Worm (Caenorhabditis elegans) whole organism, L4/young adult: ENCODE data around the gene ctsa-1.2.

ENCODE experiments used
- dao-5 ChIP-seq: sonication (generic microtip); optimal IDR thresholded peaks from 2 replicates; lab custom pipeline; 2016; ENCODE audit warnings: missing genotype, missing genetic modification characterization, moderate library complexity, missing compliant biosample characterization
- him-1 ChIP-seq: sonication (generic microtip); optimal IDR thresholded peaks from 2 replicates; lab custom pipeline; 2016; ENCODE audit warnings: missing genotype, missing genetic modification reagents, missing genetic modification characterization, missing compliant biosample characterization

DNA sequence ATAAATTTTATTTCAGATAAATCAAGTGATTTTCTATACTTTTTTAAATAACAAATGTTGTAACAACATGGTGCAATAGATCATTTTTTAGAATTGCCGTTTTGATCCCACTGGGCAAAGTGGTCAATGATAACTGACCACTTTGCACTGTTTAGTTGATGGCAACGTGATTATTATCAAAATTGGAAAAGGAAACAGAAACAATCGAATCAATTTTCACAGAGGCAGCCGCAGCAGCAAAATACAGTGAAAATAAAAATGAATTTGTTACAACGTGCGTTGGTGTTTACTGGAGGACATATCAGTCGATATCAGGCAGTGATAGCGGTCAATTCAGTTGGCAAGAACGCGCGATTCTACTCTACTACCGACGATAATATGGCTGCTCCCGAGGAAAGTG, 33.4 kb upstream of the ctsa-1.2 start, which contains the start of gene VF13D12L.3:
- no peak for TF ChIP-seq him-1 (tag; lab: Kevin White, UChicago)
- no peak for TF ChIP-seq dao-5 (tag; lab: Kevin White, UChicago)
